Fruit fly (Drosophila melanogaster) whole organism, embryonic: Measurements from ENCODE around the gene SLC22A.

Source experiments
- ATbp ChIP-seq: fragments of 200-800 bp; sonication (Bioruptor generic); optimal IDR thresholded peaks from 2 replicates; lab custom pipeline; 2017; ENCODE audit warnings: missing biosample characterization, mild to moderate bottlenecking, missing genetic modification characterization, missing genetic modification reagents
- CG13424 ChIP-seq: fragments of 200-800 bp; sonication (Bioruptor generic); optimal IDR thresholded peaks from 2 replicates; lab custom pipeline; 2019; ENCODE audit warnings: missing biosample characterization, mild to moderate bottlenecking, missing genetic modification characterization, moderate library complexity
- CG16813 ChIP-seq: fragments of 200-800 bp; sonication (Bioruptor generic); IDR thresholded peaks from 3 replicates; pipeline ENCODE4 v1.3.6; 2022; ENCODE audit warnings: missing biosample characterization, missing genetic modification characterization; ENCODE audit not compliant: partially characterized antibody
- CG1832 ChIP-seq: fragments of 200-800 bp; sonication (Bioruptor generic); optimal IDR thresholded peaks from 2 replicates; lab custom pipeline; 2017; ENCODE audit warnings: missing biosample characterization, mild to moderate bottlenecking, missing genetic modification characterization, inconsistent platforms
- CG18619 ChIP-seq: fragments of 200-800 bp; sonication (Bioruptor generic); optimal IDR thresholded peaks from 3 replicates; lab custom pipeline; 2017; ENCODE audit warnings: missing biosample characterization, mild to moderate bottlenecking, missing genetic modification characterization
- CG2712 ChIP-seq: fragments of 200-800 bp; optimal IDR thresholded peaks from 3 replicates; lab custom pipeline; 2019; ENCODE audit warnings: missing biosample characterization, mild to moderate bottlenecking, missing genetic modification characterization, moderate library complexity
- CG2875 ChIP-seq: fragments of 200-800 bp; sonication (Bioruptor generic); optimal IDR thresholded peaks from 2 replicates; lab custom pipeline; 2017; ENCODE audit warnings: missing biosample characterization, mild to moderate bottlenecking, missing genetic modification characterization, missing genetic modification reagents
- CG32532 ChIP-seq: fragments of 200-800 bp; sonication (Bioruptor generic); IDR thresholded peaks from 2 replicates; pipeline ENCODE4 v1.3.6; 2022; ENCODE audit warnings: missing biosample characterization, missing genetic modification characterization
- CG34224 ChIP-seq: fragments of 200-800 bp; sonication (Bioruptor generic); IDR thresholded peaks from 3 replicates; pipeline ENCODE4 v1.3.6; 2022; ENCODE audit warnings: missing biosample characterization, missing genetic modification characterization; ENCODE audit not compliant: partially characterized antibody
- CG3838 ChIP-seq: fragments of 200-800 bp; sonication (Bioruptor generic); optimal IDR thresholded peaks from 3 replicates; lab custom pipeline; 2016; ENCODE audit warnings: missing biosample characterization, missing genetic modification characterization
- CG4854 ChIP-seq: fragments of 200-800 bp; sonication (Bioruptor generic); optimal IDR thresholded peaks from 2 replicates; lab custom pipeline; 2016; ENCODE audit warnings: missing biosample characterization, missing genetic modification characterization, inconsistent platforms
- CG7745 ChIP-seq: fragments of 200-800 bp; sonication (Bioruptor generic); optimal IDR thresholded peaks from 2 replicates; lab custom pipeline; 2018; ENCODE audit warnings: missing biosample characterization, mild to moderate bottlenecking, missing genetic modification characterization, moderate library complexity
- CG8290 ChIP-seq, 3 experiments: fragments of 200-800 bp; sonication (Bioruptor generic); optimal IDR thresholded peaks; 2 replicates each; lab custom pipeline; 2016 to 2019; ENCODE audit warnings: missing biosample characterization in 3 of 3, missing genetic modification characterization in 3 of 3, mild to moderate bottlenecking in 2 of 3, moderate library complexity in 1 of 3
- CG8388 ChIP-seq: fragments of 200-800 bp; sonication (Bioruptor generic); optimal IDR thresholded peaks from 2 replicates; lab custom pipeline; 2019; ENCODE audit warnings: missing biosample characterization, mild to moderate bottlenecking, missing genetic modification characterization, moderate library complexity
- CG9609 ChIP-seq: fragments of 200-800 bp; sonication (Bioruptor generic); optimal IDR thresholded peaks from 3 replicates; lab custom pipeline; 2016; ENCODE audit warnings: missing biosample characterization, missing genetic modification characterization
- Drgx ChIP-seq: fragments of 200-800 bp; sonication (Bioruptor generic); IDR thresholded peaks from 2 replicates; pipeline ENCODE4 v1.3.6; 2022; ENCODE audit warnings: missing biosample characterization, missing genetic modification characterization
- Ets97D ChIP-seq: fragments of 200-800 bp; sonication (Bioruptor generic); optimal IDR thresholded peaks from 3 replicates; lab custom pipeline; 2016; ENCODE audit warnings: missing biosample characterization, missing genetic modification characterization
- HLH3B ChIP-seq: fragments of 200-800 bp; sonication (Bioruptor generic); IDR thresholded peaks from 2 replicates; pipeline ENCODE4 v1.3.6; 2022; ENCODE audit warnings: missing biosample characterization, missing genetic modification characterization
- HLHmδ ChIP-seq: fragments of 200-800 bp; sonication (Bioruptor generic); optimal IDR thresholded peaks from 2 replicates; lab custom pipeline; 2018; ENCODE audit warnings: missing biosample characterization, mild to moderate bottlenecking, missing genetic modification characterization, moderate library complexity
- Hr3 ChIP-seq: fragments of 200-800 bp; sonication (Bioruptor generic); optimal IDR thresholded peaks from 3 replicates; lab custom pipeline; 2016; ENCODE audit warnings: missing biosample characterization, missing genetic modification characterization
- Hr39 ChIP-seq: fragments of >200 bp; optimal IDR thresholded peaks from 2 replicates; lab custom pipeline; 2017
- MTF-1 ChIP-seq: fragments of 200-800 bp; sonication (Bioruptor generic); optimal IDR thresholded peaks from 2 replicates; lab custom pipeline; 2018; ENCODE audit warnings: missing biosample characterization, mild to moderate bottlenecking, missing genetic modification characterization, borderline replicate concordance
- Meics ChIP-seq: fragments of 200-800 bp; sonication (Bioruptor generic); optimal IDR thresholded peaks from 2 replicates; lab custom pipeline; 2017; ENCODE audit warnings: missing biosample characterization, mild to moderate bottlenecking, missing genetic modification characterization
- Side ChIP-seq: fragments of 200-800 bp; sonication (Bioruptor generic); optimal IDR thresholded peaks from 2 replicates; lab custom pipeline; 2016; ENCODE audit warnings: missing biosample characterization, missing genetic modification characterization
- ab ChIP-seq: fragments of 200-800 bp; sonication (Bioruptor generic); optimal IDR thresholded peaks from 2 replicates; lab custom pipeline; 2016; ENCODE audit warnings: missing biosample characterization, missing genetic modification characterization
- cwo ChIP-seq: fragments of 200-800 bp; sonication (Bioruptor generic); optimal IDR thresholded peaks from 3 replicates; lab custom pipeline; 2017; ENCODE audit warnings: missing biosample characterization, missing genetic modification characterization, mild to moderate bottlenecking, moderate library complexity, missing genetic modification reagents
- dati ChIP-seq: fragments of 200-800 bp; sonication (Bioruptor generic); IDR thresholded peaks from 2 replicates; pipeline ENCODE4 v1.3.6; 2022; ENCODE audit warnings: missing biosample characterization, missing genetic modification characterization
- eyg ChIP-seq: fragments of 200-800 bp; sonication (Bioruptor generic); optimal IDR thresholded peaks from 3 replicates; lab custom pipeline; 2016; ENCODE audit warnings: missing biosample characterization, missing genetic modification characterization
- fd102C ChIP-seq: fragments of 200-800 bp; sonication (Bioruptor generic); optimal IDR thresholded peaks from 2 replicates; lab custom pipeline; 2018; ENCODE audit warnings: missing biosample characterization, mild to moderate bottlenecking, missing genetic modification characterization, moderate library complexity
- fd96Cb ChIP-seq: fragments of 200-800 bp; sonication (Bioruptor generic); optimal IDR thresholded peaks from 2 replicates; lab custom pipeline; 2018; ENCODE audit warnings: missing biosample characterization, mild to moderate bottlenecking, missing genetic modification characterization, moderate library complexity
- hkb ChIP-seq, 2 experiments: fragments of 200-800 bp in 1 of 2; fragments of >200 bp in 1 of 2; sonication (Bioruptor generic) in 1 of 2; IDR thresholded peaks in 1 of 2; optimal IDR thresholded peaks in 1 of 2; 2 replicates each; pipeline versions ENCODE4 v1.3.6 to Lab custom; 2017 to 2022; ENCODE audit warnings: missing biosample characterization in 1 of 2, missing genetic modification characterization in 1 of 2
- maf-S ChIP-seq: fragments of 200-800 bp; sonication (Bioruptor generic); optimal IDR thresholded peaks from 2 replicates; lab custom pipeline; 2016; ENCODE audit warnings: missing biosample characterization, missing genetic modification characterization
- prd ChIP-seq, 3 experiments: fragments of >200 bp in 2 of 3; fragments of 200-800 bp in 1 of 3; sonication (Bioruptor generic) in 1 of 3; optimal IDR thresholded peaks in 2 of 3; IDR thresholded peaks in 1 of 3; 2 replicates in 2 of 3; 3 replicates in 1 of 3; pipeline versions ENCODE4 v1.3.6 to Lab custom; 2017 to 2022; ENCODE audit warnings: missing biosample characterization in 1 of 3, missing genetic modification characterization in 1 of 3
- sc ChIP-seq, 3 experiments: fragments of >200 bp in 2 of 3; fragments of 200-800 bp in 1 of 3; sonication (Bioruptor generic) in 1 of 3; optimal IDR thresholded peaks; 2 replicates in 2 of 3; 3 replicates in 1 of 3; lab custom pipeline; 2017; ENCODE audit warnings: mild to moderate bottlenecking in 1 of 3, missing biosample characterization in 1 of 3, missing genetic modification characterization in 1 of 3, missing genetic modification reagents in 1 of 3
- scrt ChIP-seq: fragments of 200-800 bp; sonication (Bioruptor generic); optimal IDR thresholded peaks from 2 replicates; lab custom pipeline; 2018; ENCODE audit warnings: missing biosample characterization, mild to moderate bottlenecking, missing genetic modification characterization, moderate library complexity
- sd ChIP-seq: fragments of 200-800 bp; sonication (Bioruptor generic); optimal IDR thresholded peaks from 3 replicates; lab custom pipeline; 2018; ENCODE audit warnings: missing biosample characterization, mild to moderate bottlenecking, missing genetic modification characterization, moderate library complexity
- sens-2 ChIP-seq: fragments of 200-800 bp; sonication (Bioruptor generic); IDR thresholded peaks from 2 replicates; pipeline ENCODE4 v1.3.6; 2022; ENCODE audit warnings: missing biosample characterization, missing genetic modification characterization
- sob ChIP-seq: fragments of 200-800 bp; sonication (Bioruptor generic); IDR thresholded peaks from 2 replicates; pipeline ENCODE4 v1.3.6; 2022; ENCODE audit warnings: missing biosample characterization, missing genetic modification characterization
- tap ChIP-seq: fragments of 200-800 bp; optimal IDR thresholded peaks from 3 replicates; lab custom pipeline; 2019; ENCODE audit warnings: missing biosample characterization, mild to moderate bottlenecking, missing genetic modification characterization, moderate library complexity
- tx ChIP-seq: fragments of 200-800 bp; sonication (Bioruptor generic); optimal IDR thresholded peaks from 2 replicates; lab custom pipeline; 2016; ENCODE audit warnings: missing biosample characterization, missing genetic modification characterization
- yki ChIP-seq: fragments of >200 bp; optimal IDR thresholded peaks from 3 replicates; lab custom pipeline; 2018
- zfh1 ChIP-seq: fragments of 200-800 bp; sonication (Bioruptor generic); IDR thresholded peaks from 3 replicates; pipeline ENCODE4 v1.3.6; 2022; ENCODE audit warnings: missing biosample characterization, missing genetic modification characterization

The SLC22A gene

dm6 chr3L:21961892-21962518 lies 27.5 kb downstream of the SLC22A start, which contains the start of gene Chs2 (continued):
- TF ChIP-seq Side (GFP tag; lab: Kevin White, UChicago) (peak; percentile 40), sd (tag; lab: Kevin White, UChicago) (no peak), cwo (GFP tag; lab: Kevin White, UChicago) (no peak), Meics (GFP tag; lab: Kevin White, UChicago) (no peak), CG34224 (GFP tag; lab: Robert Waterston, UW) (no peak), fd102C (GFP tag; lab: Kevin White, UChicago) (peak; percentile 84), dati (GFP tag; lab: Robert Waterston, UW) (no peak), CG8388 (no peak), CG2875 (GFP tag; lab: Kevin White, UChicago) (peak; percentile 19), scrt (GFP tag; lab: Kevin White, UChicago) (no peak), zfh1 (GFP tag; lab: Robert Waterston, UW) (no peak), CG32532 (GFP tag; lab: Robert Waterston, UW) (no peak), Hr39 (lab: Kevin White, UChicago) (no peak), yki (lab: Kevin White, UChicago) (no peak), CG9609 (no peak), CG2712 (tag; lab: Kevin White, UChicago) (peak; percentile 58), Hr3 (no peak), CG1832 (GFP tag; lab: Kevin White, UChicago) (no peak), fd96Cb (tag; lab: Kevin White, UChicago) (peak; percentile 8), ab (GFP tag; lab: Kevin White, UChicago) (no peak), CG7745 (peak; percentile 57), prd (optimal IDR thresholded peaks at IDR 0.05; lab: Kevin White, UChicago) (no peak), prd (GFP tag; IDR thresholded peaks at IDR 0.05; lab: Robert Waterston, UW) (no peak), sens-2 (peak; percentile 85), hkb (optimal IDR thresholded peaks at IDR 0.05; lab: Kevin White, UChicago) (no peak), hkb (GFP tag; IDR thresholded peaks at IDR 0.05; lab: Robert Waterston, UW) (no peak), CG3838 (GFP tag; lab: Kevin White, UChicago) (peak; percentile 25), sob (no peak), ATbp (GFP tag; lab: Kevin White, UChicago) (peak; percentile 4), tx (GFP tag; lab: Kevin White, UChicago) (no peak), HLHmδ (GFP tag; lab: Kevin White, UChicago) (peak; percentile 66), maf-S (GFP tag; lab: Kevin White, UChicago) (no peak), CG13424 (tag; lab: Kevin White, UChicago) (peak; percentile 7), CG18619 (GFP tag; lab: Kevin White, UChicago) (peak; percentile 14), CG8290 (GFP tag; optimal IDR thresholded peaks at IDR 0.05; lab: Kevin White, UChicago) (no peak), CG8290 (tag; optimal IDR thresholded peaks at IDR 0.05; lab: Kevin White, UChicago) (peak in 1 of 2 experiments; percentile 61), CG16813 (GFP tag; lab: Robert Waterston, UW) (no peak), Drgx (GFP tag; lab: Robert Waterston, UW) (no peak), tap (tag; lab: Kevin White, UChicago) (no peak), eyg (GFP tag; lab: Kevin White, UChicago) (no peak), Ets97D (GFP tag; lab: Kevin White, UChicago) (no peak), HLH3B (no peak), sc (optimal IDR thresholded peaks at IDR 0.05; lab: Kevin White, UChicago) (no peak), sc (GFP tag; optimal IDR thresholded peaks at IDR 0.05; lab: Kevin White, UChicago) (peak; percentile 37), CG4854 (GFP tag; lab: Kevin White, UChicago) (no peak), MTF-1 (GFP tag; lab: Kevin White, UChicago) (peak; percentile 30)
